Fruit fly (Drosophila melanogaster) whole organism, embryonic: Measurements from ENCODE around the gene Cnot4.

Experiments used
- Antp ChIP-seq: fragments of 200-800 bp; sonication (Bioruptor generic); optimal IDR thresholded peaks from 3 replicates; lab custom pipeline; 2016; ENCODE audit warnings: missing biosample characterization, missing genetic modification characterization
- Asciz ChIP-seq: fragments of 200-800 bp; sonication (Bioruptor generic); optimal IDR thresholded peaks from 2 replicates; lab custom pipeline; 2017; ENCODE audit warnings: missing biosample characterization, mild to moderate bottlenecking, missing genetic modification characterization, missing genetic modification reagents
- Awh ChIP-seq: fragments of 200-800 bp; sonication (Bioruptor generic); IDR thresholded peaks from 2 replicates; pipeline ENCODE4, ENCODE4 v1.3.6; 2022; ENCODE audit warnings: missing biosample characterization, missing genetic modification characterization
- B-H1 ChIP-seq: fragments of 200-800 bp; sonication (Bioruptor generic); IDR thresholded peaks from 3 replicates; pipeline ENCODE4 v1.3.6; 2022; ENCODE audit warnings: missing biosample characterization, missing genetic modification characterization
- CG10209 ChIP-seq: fragments of 200-800 bp; sonication (Bioruptor generic); optimal IDR thresholded peaks from 3 replicates; lab custom pipeline; 2017; ENCODE audit warnings: missing biosample characterization, mild to moderate bottlenecking, missing genetic modification characterization, missing genetic modification reagents
- CG10979 ChIP-seq: fragments of 200-800 bp; sonication (Bioruptor generic); optimal IDR thresholded peaks from 2 replicates; lab custom pipeline; 2018; ENCODE audit warnings: missing biosample characterization, mild to moderate bottlenecking, missing genetic modification characterization, moderate library complexity
- CG12236 ChIP-seq: fragments of 200-800 bp; sonication (Bioruptor generic); optimal IDR thresholded peaks from 2 replicates; lab custom pipeline; 2016; ENCODE audit warnings: missing biosample characterization, missing genetic modification characterization
- CG12769 ChIP-seq: fragments of 200-800 bp; sonication (Bioruptor generic); optimal IDR thresholded peaks from 2 replicates; lab custom pipeline; 2019; ENCODE audit warnings: missing biosample characterization, mild to moderate bottlenecking, missing genetic modification characterization, moderate library complexity
- CG13624 ChIP-seq: fragments of 200-800 bp; sonication (Bioruptor generic); optimal IDR thresholded peaks from 2 replicates; lab custom pipeline; 2016; ENCODE audit warnings: missing biosample characterization, missing genetic modification characterization
- CG14014 ChIP-seq: fragments of 200-800 bp; sonication (Bioruptor generic); IDR thresholded peaks from 2 replicates; pipeline ENCODE4 v1.3.6; 2022; ENCODE audit warnings: missing biosample characterization, missing genetic modification characterization
- CG1529 ChIP-seq: fragments of 200-800 bp; sonication (Bioruptor generic); optimal IDR thresholded peaks from 3 replicates; lab custom pipeline; 2018; ENCODE audit warnings: missing biosample characterization, missing genetic modification characterization
- CG16813 ChIP-seq: fragments of 200-800 bp; sonication (Bioruptor generic); IDR thresholded peaks from 3 replicates; pipeline ENCODE4 v1.3.6; 2022; ENCODE audit warnings: missing biosample characterization, missing genetic modification characterization; ENCODE audit not compliant: partially characterized antibody
- CG18619 ChIP-seq: fragments of 200-800 bp; sonication (Bioruptor generic); optimal IDR thresholded peaks from 3 replicates; lab custom pipeline; 2017; ENCODE audit warnings: missing biosample characterization, mild to moderate bottlenecking, missing genetic modification characterization
- CG2120 ChIP-seq: fragments of 200-800 bp; sonication (Bioruptor generic); optimal IDR thresholded peaks from 3 replicates; lab custom pipeline; 2016; ENCODE audit warnings: missing biosample characterization, missing genetic modification characterization
- CG30020 ChIP-seq: fragments of 200-800 bp; optimal IDR thresholded peaks from 2 replicates; lab custom pipeline; 2019; ENCODE audit warnings: missing biosample characterization, mild to moderate bottlenecking, missing genetic modification characterization, moderate library complexity
- CG3163 ChIP-seq: fragments of 200-800 bp; sonication (Bioruptor generic); optimal IDR thresholded peaks from 3 replicates; lab custom pipeline; 2016; ENCODE audit warnings: missing biosample characterization, missing genetic modification characterization
- CG32767 ChIP-seq: fragments of 200-800 bp; sonication (Bioruptor generic); IDR thresholded peaks from 2 replicates; pipeline ENCODE4 v1.3.6; 2022; ENCODE audit warnings: missing biosample characterization, missing genetic modification characterization
- CG3726 ChIP-seq: fragments of 200-800 bp; sonication (Bioruptor generic); IDR thresholded peaks from 3 replicates; pipeline ENCODE4, ENCODE4 v1.3.6; 2022; ENCODE audit warnings: missing biosample characterization, missing genetic modification characterization
- CG4328 ChIP-seq: fragments of 200-800 bp; sonication (Bioruptor generic); optimal IDR thresholded peaks from 3 replicates; lab custom pipeline; 2017; ENCODE audit warnings: missing biosample characterization, missing genetic modification reagents, missing genetic modification characterization
- CG43689 ChIP-seq: fragments of 200-800 bp; sonication (Bioruptor generic); IDR thresholded peaks from 2 replicates; pipeline ENCODE4 v1.3.6; 2022; ENCODE audit warnings: missing biosample characterization, missing genetic modification characterization
- CG4404 ChIP-seq: fragments of 200-800 bp; sonication (Bioruptor generic); IDR thresholded peaks from 2 replicates; pipeline ENCODE4 v1.3.6; 2022; ENCODE audit warnings: missing biosample characterization, missing genetic modification characterization
- CG6254 ChIP-seq: fragments of 200-800 bp; sonication (Bioruptor generic); optimal IDR thresholded peaks from 3 replicates; lab custom pipeline; 2017; ENCODE audit warnings: mild to moderate bottlenecking, missing biosample characterization, missing genetic modification reagents, missing genetic modification characterization
- CG6654 ChIP-seq: fragments of 200-800 bp; sonication (Bioruptor generic); optimal IDR thresholded peaks from 2 replicates; lab custom pipeline; 2017; ENCODE audit warnings: missing biosample characterization, mild to moderate bottlenecking, missing genetic modification characterization
- CG6683 ChIP-seq: fragments of 200-800 bp; sonication (Bioruptor generic); optimal IDR thresholded peaks from 2 replicates; lab custom pipeline; 2017; ENCODE audit warnings: missing biosample characterization, mild to moderate bottlenecking, missing genetic modification characterization, missing genetic modification reagents
- CG8089 ChIP-seq: fragments of 200-800 bp; sonication (Bioruptor generic); optimal IDR thresholded peaks from 3 replicates; lab custom pipeline; 2016; ENCODE audit warnings: missing biosample characterization, missing genetic modification characterization
- CG9932 ChIP-seq: fragments of 200-800 bp; sonication (Bioruptor generic); IDR thresholded peaks from 2 replicates; pipeline ENCODE4 v1.3.6; 2022; ENCODE audit warnings: missing biosample characterization, missing genetic modification characterization
- D19A ChIP-seq: fragments of 200-800 bp; optimal IDR thresholded peaks from 3 replicates; lab custom pipeline; 2019; ENCODE audit warnings: missing biosample characterization, mild to moderate bottlenecking, missing genetic modification characterization, moderate library complexity
- Dfd ChIP-seq, 2 experiments: fragments of >200 bp; optimal IDR thresholded peaks; 2 replicates each; lab custom pipeline; 2017; ENCODE audit warnings: missing biosample characterization in 2 of 2, missing genetic modification characterization in 2 of 2
- Gug ChIP-seq: fragments of 200-800 bp; sonication (Bioruptor generic); IDR thresholded peaks from 4 replicates; pipeline ENCODE4 v1.3.6; 2022; ENCODE audit warnings: missing biosample characterization, missing genetic modification characterization
- H15 ChIP-seq: fragments of 200-800 bp; sonication (Bioruptor generic); IDR thresholded peaks from 3 replicates; pipeline ENCODE4 v1.3.6; 2022; ENCODE audit warnings: missing biosample characterization, missing genetic modification characterization
- Hmr ChIP-seq: fragments of 200-800 bp; sonication (Bioruptor generic); optimal IDR thresholded peaks from 3 replicates; lab custom pipeline; 2017; ENCODE audit warnings: mild to moderate bottlenecking, missing biosample characterization, missing genetic modification reagents, missing genetic modification characterization
- Hsf ChIP-seq: fragments of 200-800 bp; sonication (Bioruptor generic); optimal IDR thresholded peaks from 3 replicates; lab custom pipeline; 2016; ENCODE audit warnings: missing biosample characterization, missing genetic modification characterization
- MBD-R2 ChIP-seq: fragments of 200-800 bp; sonication (Bioruptor generic); IDR thresholded peaks from 2 replicates; pipeline ENCODE4 v1.3.6; 2022; ENCODE audit warnings: missing biosample characterization, missing genetic modification characterization
- NC2α ChIP-seq: fragments of 200-800 bp; sonication (Bioruptor generic); optimal IDR thresholded peaks from 2 replicates; lab custom pipeline; 2016; ENCODE audit warnings: missing biosample characterization, missing genetic modification characterization
- ac ChIP-seq: fragments of 200-800 bp; sonication (Bioruptor generic); optimal IDR thresholded peaks from 3 replicates; lab custom pipeline; 2017; ENCODE audit warnings: missing biosample characterization, mild to moderate bottlenecking, missing genetic modification characterization
- caup ChIP-seq: fragments of 200-800 bp; sonication (Bioruptor generic); optimal IDR thresholded peaks from 3 replicates; lab custom pipeline; 2017; ENCODE audit warnings: missing biosample characterization, mild to moderate bottlenecking, missing genetic modification characterization, moderate library complexity; ENCODE audit not compliant: severe bottlenecking
- da ChIP-seq: fragments of 200-800 bp; sonication (Bioruptor generic); optimal IDR thresholded peaks from 2 replicates; lab custom pipeline; 2016; ENCODE audit warnings: missing biosample characterization, missing genetic modification characterization
- emc ChIP-seq: fragments of 200-800 bp; sonication (Bioruptor generic); optimal IDR thresholded peaks from 2 replicates; lab custom pipeline; 2016; ENCODE audit warnings: missing biosample characterization, missing genetic modification characterization
- fd96Cb ChIP-seq: fragments of 200-800 bp; sonication (Bioruptor generic); optimal IDR thresholded peaks from 2 replicates; lab custom pipeline; 2018; ENCODE audit warnings: missing biosample characterization, mild to moderate bottlenecking, missing genetic modification characterization, moderate library complexity
- hb ChIP-seq: fragments of 200-800 bp; sonication (Bioruptor generic); IDR thresholded peaks from 3 replicates; pipeline ENCODE4 v1.3.6; 2022; ENCODE audit warnings: missing biosample characterization, missing genetic modification characterization; ENCODE audit not compliant: partially characterized antibody
- inv ChIP-seq: fragments of 200-800 bp; sonication (Bioruptor generic); IDR thresholded peaks from 2 replicates; pipeline ENCODE4 v1.3.6; 2022; ENCODE audit warnings: missing biosample characterization, missing genetic modification characterization; ENCODE audit not compliant: partially characterized antibody
- ken ChIP-seq: fragments of 200-800 bp; sonication (Bioruptor generic); IDR thresholded peaks from 3 replicates; pipeline ENCODE4 v1.3.6; 2022; ENCODE audit warnings: missing biosample characterization, missing genetic modification characterization
- lov ChIP-seq, 2 experiments: fragments of 200-800 bp in 1 of 2; fragments of >200 bp in 1 of 2; sonication (Bioruptor generic) in 1 of 2; IDR thresholded peaks in 1 of 2; optimal IDR thresholded peaks in 1 of 2; 2 replicates in 1 of 2; 3 replicates in 1 of 2; pipeline versions ENCODE4 v1.3.6 to Lab custom; 2017 to 2022; ENCODE audit warnings: missing biosample characterization in 1 of 2, missing genetic modification characterization in 1 of 2
- nau ChIP-seq: fragments of 200-800 bp; sonication (Bioruptor generic); optimal IDR thresholded peaks from 3 replicates; lab custom pipeline; 2017; ENCODE audit warnings: missing biosample characterization, mild to moderate bottlenecking, missing genetic modification characterization, missing genetic modification reagents
- nerfin-2 ChIP-seq: fragments of 200-800 bp; sonication (Bioruptor generic); IDR thresholded peaks from 2 replicates; pipeline ENCODE4 v1.3.6; 2022; ENCODE audit warnings: missing biosample characterization, missing genetic modification characterization; ENCODE audit not compliant: partially characterized antibody
- psq ChIP-seq: fragments of 200-800 bp; sonication (Bioruptor generic); optimal IDR thresholded peaks from 2 replicates; lab custom pipeline; 2017; ENCODE audit warnings: missing biosample characterization, missing genetic modification characterization
- vnd ChIP-seq: fragments of 200-800 bp; sonication (Bioruptor generic); IDR thresholded peaks from 3 replicates; pipeline ENCODE4 v1.3.6; 2022; ENCODE audit warnings: missing biosample characterization, missing genetic modification characterization; ENCODE audit not compliant: partially characterized antibody
- z ChIP-seq: fragments of 200-800 bp; sonication (Bioruptor generic); IDR thresholded peaks from 3 replicates; pipeline ENCODE4 v1.3.6; 2022; ENCODE audit warnings: missing biosample characterization, missing genetic modification characterization
- zf30C ChIP-seq: fragments of 200-800 bp; sonication (Bioruptor generic); optimal IDR thresholded peaks from 3 replicates; lab custom pipeline; 2018; ENCODE audit warnings: missing biosample characterization, mild to moderate bottlenecking, missing genetic modification characterization

The Cnot4 gene

DNA sequence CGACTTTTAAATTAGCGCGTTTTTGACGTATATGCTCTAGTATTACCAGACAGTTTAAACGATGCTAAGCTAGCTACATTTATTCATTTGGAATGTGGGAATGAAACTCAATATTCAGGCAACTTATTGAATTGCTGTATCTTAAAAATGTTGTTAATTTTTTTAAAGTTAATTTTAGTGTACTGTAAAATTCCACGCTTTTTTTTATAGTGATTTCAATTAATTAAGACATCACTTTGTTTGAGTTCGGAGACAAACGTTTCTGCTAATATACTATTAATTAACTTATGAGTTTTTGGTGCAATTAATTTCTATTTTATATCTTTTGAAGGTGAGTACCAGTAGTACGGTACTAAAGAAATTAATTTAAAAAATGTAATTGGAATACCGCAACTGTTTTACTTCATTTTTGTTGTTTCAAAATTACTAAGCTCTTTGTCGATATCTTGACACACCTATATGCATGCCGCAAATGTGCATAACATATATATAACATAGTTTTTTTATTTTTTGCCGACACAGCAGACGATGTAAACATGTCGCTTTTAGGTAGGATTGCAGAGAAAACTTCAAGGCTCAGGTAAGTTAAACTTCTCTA lies 10.2 kb upstream of the Cnot4 start, which contains the start of the genes Cdk1 and mRpS7 (continued):
- TF ChIP-seq fd96Cb (tag; lab: Kevin White, UChicago) (peak; percentile 77), CG32767 (GFP tag; lab: Robert Waterston, UW) (peak; percentile 61; the same call in 1 of the 2 replicates), inv (no peak), CG16813 (GFP tag; lab: Robert Waterston, UW) (no peak), CG18619 (GFP tag; lab: Kevin White, UChicago) (peak; percentile 72), CG2120 (GFP tag; lab: Kevin White, UChicago) (peak; percentile 80), emc (GFP tag; lab: Kevin White, UChicago) (no peak), D19A (tag; lab: Kevin White, UChicago) (peak; percentile 68), Antp (peak; percentile 43), ken (GFP tag; lab: Robert Waterston, UW) (peak; percentile 66; the same call in 2 of the 3 replicates), CG43689 (no peak), da (peak; percentile 34), CG9932 (peak; percentile 35; the same call in 1 of the 2 replicates), CG4328 (GFP tag; lab: Kevin White, UChicago) (no peak), lov (optimal IDR thresholded peaks at IDR 0.05; lab: Kevin White, UChicago) (no peak), lov (GFP tag; IDR thresholded peaks at IDR 0.05; lab: Robert Waterston, UW) (no peak), CG6254 (peak; percentile 38), Awh (GFP tag; lab: Robert Waterston, UW) (peak; percentile 54; the same call in 1 of the 2 replicates), Hsf (GFP tag; lab: Kevin White, UChicago) (peak; percentile 79), CG1529 (GFP tag; lab: Kevin White, UChicago) (peak; percentile 45), Hmr (GFP tag; lab: Kevin White, UChicago) (peak; percentile 73), CG6683 (GFP tag; lab: Kevin White, UChicago) (no peak), caup (peak; percentile 52), CG30020 (peak; percentile 100), nau (peak; percentile 12), NC2α (no peak), H15 (GFP tag; lab: Robert Waterston, UW) (peak; percentile 47; the same call in 1 of the 3 replicates), B-H1 (peak; percentile 63), zf30C (GFP tag; lab: Kevin White, UChicago) (no peak), CG4404 (GFP tag; lab: Robert Waterston, UW) (peak; percentile 48), CG6654 (GFP tag; lab: Kevin White, UChicago) (peak; percentile 7), CG12769 (tag; lab: Kevin White, UChicago) (no peak), ac (GFP tag; lab: Kevin White, UChicago) (no peak), CG14014 (GFP tag; lab: Robert Waterston, UW) (peak; percentile 70), Asciz (no peak), CG8089 (GFP tag; lab: Kevin White, UChicago) (peak; percentile 42), CG10209 (GFP tag; lab: Kevin White, UChicago) (peak; percentile 68), Gug (no peak), Dfd (GFP tag; optimal IDR thresholded peaks at IDR 0.05; lab: Kevin White, UChicago) (no peak), CG13624 (GFP tag; lab: Kevin White, UChicago) (peak; percentile 63), psq (GFP tag; lab: Kevin White, UChicago) (no peak), hb (GFP tag; lab: Robert Waterston, UW) (no peak), CG3726 (0 out of 3 replicates have a peak, but pooled peaks have one; percentile 54), nerfin-2 (GFP tag; lab: Robert Waterston, UW) (no peak), z (GFP tag; lab: Robert Waterston, UW) (no peak), CG3163 (peak; percentile 8), MBD-R2 (GFP tag; lab: Robert Waterston, UW) (0 out of 2 replicates have a peak, but pooled peaks have one; percentile 18), CG12236 (no peak), vnd (GFP tag; lab: Robert Waterston, UW) (no peak), CG10979 (tag; lab: Kevin White, UChicago) (peak; percentile 70)
